Fruit fly (Drosophila melanogaster) whole organism, embryonic: ENCODE measurements around the gene Prosbeta2.

Experiments used
- Asciz ChIP-seq: fragments of 200-800 bp; sonication (Bioruptor generic); optimal IDR thresholded peaks from 2 replicates; lab custom pipeline; 2017; ENCODE audit warnings: missing biosample characterization, mild to moderate bottlenecking, missing genetic modification characterization, missing genetic modification reagents
- CG1024 ChIP-seq: fragments of 200-800 bp; sonication (Bioruptor generic); IDR thresholded peaks from 2 replicates; pipeline ENCODE4 v1.3.6; 2022; ENCODE audit warnings: missing biosample characterization, missing genetic modification characterization
- CG10979 ChIP-seq: fragments of 200-800 bp; sonication (Bioruptor generic); optimal IDR thresholded peaks from 2 replicates; lab custom pipeline; 2018; ENCODE audit warnings: missing biosample characterization, mild to moderate bottlenecking, missing genetic modification characterization, moderate library complexity
- CG11456 ChIP-seq: fragments of 200-800 bp; sonication (Bioruptor generic); IDR thresholded peaks from 3 replicates; pipeline ENCODE4 v1.3.6; 2022; ENCODE audit warnings: missing biosample characterization, missing genetic modification characterization
- CG12769 ChIP-seq: fragments of 200-800 bp; sonication (Bioruptor generic); optimal IDR thresholded peaks from 2 replicates; lab custom pipeline; 2019; ENCODE audit warnings: missing biosample characterization, mild to moderate bottlenecking, missing genetic modification characterization, moderate library complexity
- CG13296 ChIP-seq: fragments of 200-800 bp; sonication (Bioruptor generic); optimal IDR thresholded peaks from 3 replicates; lab custom pipeline; 2018; ENCODE audit warnings: missing biosample characterization, mild to moderate bottlenecking, missing genetic modification characterization
- CG16863 ChIP-seq: fragments of 200-800 bp; sonication (Bioruptor generic); optimal IDR thresholded peaks from 3 replicates; lab custom pipeline; 2016; ENCODE audit warnings: missing biosample characterization, missing genetic modification characterization
- CG17186 ChIP-seq: fragments of 200-800 bp; sonication (Bioruptor generic); optimal IDR thresholded peaks from 3 replicates; lab custom pipeline; 2017; ENCODE audit warnings: missing biosample characterization, missing genetic modification reagents, missing genetic modification characterization
- CG17328 ChIP-seq: fragments of 200-800 bp; sonication (Bioruptor generic); IDR thresholded peaks from 2 replicates; pipeline ENCODE4 v1.3.6; 2022; ENCODE audit warnings: missing biosample characterization, missing genetic modification characterization
- CG17385 ChIP-seq: fragments of 200-800 bp; sonication (Bioruptor generic); optimal IDR thresholded peaks from 3 replicates; lab custom pipeline; 2018; ENCODE audit warnings: missing biosample characterization, mild to moderate bottlenecking, missing genetic modification characterization
- CG1792 ChIP-seq: fragments of 200-800 bp; sonication (Bioruptor generic); optimal IDR thresholded peaks from 2 replicates; lab custom pipeline; 2016; ENCODE audit warnings: missing biosample characterization, missing genetic modification characterization
- CG18262 ChIP-seq: fragments of 200-800 bp; optimal IDR thresholded peaks from 3 replicates; lab custom pipeline; 2019; ENCODE audit warnings: missing biosample characterization, mild to moderate bottlenecking, missing genetic modification characterization, moderate library complexity
- CG18764 ChIP-seq: fragments of 200-800 bp; sonication (Bioruptor generic); optimal IDR thresholded peaks from 3 replicates; lab custom pipeline; 2016; ENCODE audit warnings: missing biosample characterization, missing genetic modification characterization
- CG2116 ChIP-seq: fragments of 200-800 bp; sonication (Bioruptor generic); optimal IDR thresholded peaks from 3 replicates; lab custom pipeline; 2018; ENCODE audit warnings: missing biosample characterization, mild to moderate bottlenecking, missing genetic modification characterization
- CG2678 ChIP-seq: fragments of 200-800 bp; sonication (Bioruptor generic); optimal IDR thresholded peaks from 3 replicates; lab custom pipeline; 2019; ENCODE audit warnings: missing biosample characterization, mild to moderate bottlenecking, missing genetic modification characterization, moderate library complexity
- CG31365 ChIP-seq: fragments of 200-800 bp; sonication (Bioruptor generic); optimal IDR thresholded peaks from 2 replicates; lab custom pipeline; 2018; ENCODE audit warnings: missing biosample characterization, mild to moderate bottlenecking, missing genetic modification characterization
- CG4360 ChIP-seq: fragments of 200-800 bp; sonication (Bioruptor generic); IDR thresholded peaks from 2 replicates; pipeline ENCODE4 v1.3.6; 2022; ENCODE audit warnings: missing biosample characterization, missing genetic modification characterization
- CG6175 ChIP-seq: fragments of 200-800 bp; sonication (Bioruptor generic); IDR thresholded peaks from 3 replicates; pipeline ENCODE4 v1.3.6; 2022; ENCODE audit warnings: missing biosample characterization, missing genetic modification characterization
- Dll ChIP-seq: fragments of 200-800 bp; sonication (Bioruptor generic); IDR thresholded peaks from 4 replicates; pipeline ENCODE4 v1.3.6; 2022; ENCODE audit warnings: missing biosample characterization, missing genetic modification characterization; ENCODE audit not compliant: partially characterized antibody
- E2f2 ChIP-seq: fragments of 200-800 bp; sonication (Bioruptor generic); IDR thresholded peaks from 2 replicates; pipeline ENCODE4 v1.3.6; 2022; ENCODE audit warnings: missing biosample characterization, missing genetic modification characterization
- ERR ChIP-seq: fragments of 200-800 bp; sonication (Bioruptor generic); optimal IDR thresholded peaks from 2 replicates; lab custom pipeline; 2016; ENCODE audit warnings: missing biosample characterization, missing genetic modification characterization
- Fer2 ChIP-seq: fragments of 200-800 bp; sonication (Bioruptor generic); optimal IDR thresholded peaks from 2 replicates; lab custom pipeline; 2018; ENCODE audit warnings: missing biosample characterization, mild to moderate bottlenecking, missing genetic modification characterization, moderate library complexity
- GATAe ChIP-seq: fragments of 200-800 bp; sonication (Bioruptor generic); conservative IDR thresholded peaks from 2 replicates; pipeline ENCODE4 v1.3.6; 2022; ENCODE audit warnings: missing biosample characterization, missing genetic modification characterization
- Hr78 ChIP-seq, 2 experiments: fragments of 200-800 bp in 1 of 2; fragments of >200 bp in 1 of 2; sonication (Bioruptor generic) in 1 of 2; optimal IDR thresholded peaks; 2 replicates each; lab custom pipeline; 2017 to 2019; ENCODE audit warnings: missing biosample characterization in 2 of 2, missing genetic modification characterization in 2 of 2, mild to moderate bottlenecking in 1 of 2, moderate library complexity in 1 of 2
- Jarid2 ChIP-seq: fragments of 200-800 bp; sonication (Bioruptor generic); optimal IDR thresholded peaks from 3 replicates; lab custom pipeline; 2017; ENCODE audit warnings: mild to moderate bottlenecking, missing biosample characterization, missing genetic modification reagents, missing genetic modification characterization
- MBD-R2 ChIP-seq: fragments of 200-800 bp; sonication (Bioruptor generic); IDR thresholded peaks from 2 replicates; pipeline ENCODE4 v1.3.6; 2022; ENCODE audit warnings: missing biosample characterization, missing genetic modification characterization
- Med ChIP-seq: fragments of 200-800 bp; sonication (Bioruptor generic); peaks from one replicate; lab custom pipeline; 2016; ENCODE audit warnings: missing biosample characterization, missing genetic modification characterization, mild to moderate bottlenecking, inconsistent platforms, moderate library complexity
- Spps ChIP-seq: fragments of 200-800 bp; sonication (Bioruptor generic); optimal IDR thresholded peaks from 2 replicates; lab custom pipeline; 2018; ENCODE audit warnings: missing biosample characterization, mild to moderate bottlenecking, missing genetic modification characterization
- Xrp1 ChIP-seq: fragments of 200-800 bp; sonication (Bioruptor generic); IDR thresholded peaks from 2 replicates; pipeline ENCODE4 v1.3.6; 2022; ENCODE audit warnings: missing biosample characterization, missing genetic modification characterization
- ato ChIP-seq: fragments of 200-800 bp; sonication (Bioruptor generic); IDR thresholded peaks from 2 replicates; pipeline ENCODE4 v1.3.6; 2022; ENCODE audit warnings: missing biosample characterization, missing genetic modification characterization; ENCODE audit not compliant: partially characterized antibody
- az2 ChIP-seq: fragments of 200-800 bp; sonication (Bioruptor generic); optimal IDR thresholded peaks from 3 replicates; lab custom pipeline; 2016; ENCODE audit warnings: missing biosample characterization, missing genetic modification characterization
- bbx ChIP-seq: fragments of 200-800 bp; sonication (Bioruptor generic); IDR thresholded peaks from 2 replicates; pipeline ENCODE4 v1.3.6; 2022; ENCODE audit warnings: missing biosample characterization, missing genetic modification characterization; ENCODE audit not compliant: partially characterized antibody
- br ChIP-seq: fragments of >200 bp; optimal IDR thresholded peaks from 2 replicates; lab custom pipeline; 2017
- cato ChIP-seq: fragments of 200-800 bp; sonication (Bioruptor generic); optimal IDR thresholded peaks from 2 replicates; lab custom pipeline; 2016; ENCODE audit warnings: missing biosample characterization, missing genetic modification characterization, borderline replicate concordance
- cwo ChIP-seq: fragments of 200-800 bp; sonication (Bioruptor generic); optimal IDR thresholded peaks from 3 replicates; lab custom pipeline; 2017; ENCODE audit warnings: missing biosample characterization, missing genetic modification characterization, mild to moderate bottlenecking, moderate library complexity, missing genetic modification reagents
- dmrt99B ChIP-seq: fragments of 200-800 bp; sonication (Bioruptor generic); optimal IDR thresholded peaks from 2 replicates; lab custom pipeline; 2018; ENCODE audit warnings: missing biosample characterization, mild to moderate bottlenecking, missing genetic modification characterization, moderate library complexity
- exex ChIP-seq: fragments of 200-800 bp; sonication (Bioruptor generic); optimal IDR thresholded peaks from 4 replicates; lab custom pipeline; 2018; ENCODE audit warnings: missing biosample characterization, mild to moderate bottlenecking, missing genetic modification characterization, moderate library complexity
- gce ChIP-seq: fragments of 200-800 bp; sonication (Bioruptor generic); IDR thresholded peaks from 3 replicates; pipeline ENCODE4 v1.3.6; 2022; ENCODE audit warnings: missing biosample characterization, missing genetic modification characterization
- gcm ChIP-seq: fragments of 200-800 bp; sonication (Bioruptor generic); optimal IDR thresholded peaks from 2 replicates; lab custom pipeline; 2019; ENCODE audit warnings: missing biosample characterization, mild to moderate bottlenecking, missing genetic modification characterization, moderate library complexity
- her ChIP-seq: fragments of 200-800 bp; sonication (Bioruptor generic); optimal IDR thresholded peaks from 2 replicates; lab custom pipeline; 2016; ENCODE audit warnings: missing biosample characterization, missing genetic modification characterization
- nerfin-1 ChIP-seq: fragments of 200-800 bp; sonication (Bioruptor generic); optimal IDR thresholded peaks from 3 replicates; lab custom pipeline; 2019; ENCODE audit warnings: missing biosample characterization, mild to moderate bottlenecking, missing genetic modification characterization, moderate library complexity
- org-1 ChIP-seq: fragments of 200-800 bp; sonication (Bioruptor generic); optimal IDR thresholded peaks from 2 replicates; lab custom pipeline; 2017; ENCODE audit warnings: missing biosample characterization, missing genetic modification characterization
- pb ChIP-seq: fragments of 200-800 bp; sonication (Bioruptor generic); optimal IDR thresholded peaks from 3 replicates; lab custom pipeline; 2016; ENCODE audit warnings: missing biosample characterization, missing genetic modification characterization
- row ChIP-seq: fragments of 200-800 bp; sonication (Bioruptor generic); IDR thresholded peaks from 3 replicates; pipeline ENCODE4 v1.3.6; 2022; ENCODE audit warnings: missing biosample characterization, missing genetic modification characterization
- scrt ChIP-seq: fragments of 200-800 bp; sonication (Bioruptor generic); optimal IDR thresholded peaks from 2 replicates; lab custom pipeline; 2018; ENCODE audit warnings: missing biosample characterization, mild to moderate bottlenecking, missing genetic modification characterization, moderate library complexity
- shn ChIP-seq: fragments of 200-800 bp; sonication (Bioruptor generic); optimal IDR thresholded peaks from 3 replicates; lab custom pipeline; 2016; ENCODE audit warnings: missing biosample characterization, missing genetic modification characterization
- sob ChIP-seq: fragments of 200-800 bp; sonication (Bioruptor generic); IDR thresholded peaks from 2 replicates; pipeline ENCODE4 v1.3.6; 2022; ENCODE audit warnings: missing biosample characterization, missing genetic modification characterization
- ssp ChIP-seq: fragments of 200-800 bp; sonication (Bioruptor generic); IDR thresholded peaks from 2 replicates; pipeline ENCODE4 v1.3.6; 2022; ENCODE audit warnings: missing biosample characterization, missing genetic modification characterization
- z ChIP-seq: fragments of 200-800 bp; sonication (Bioruptor generic); IDR thresholded peaks from 3 replicates; pipeline ENCODE4 v1.3.6; 2022; ENCODE audit warnings: missing biosample characterization, missing genetic modification characterization

The Prosbeta2 gene

dm6 chr3L:15013957-15014692, 14.4 kb downstream of the Prosbeta2 start, which contains the start of gene Reck (continued):
- peak; percentile 93 for TF ChIP-seq Med (GFP tag; lab: Kevin White, UChicago)
- peak; percentile 43; the same call in 1 of the 2 replicates for TF ChIP-seq CG4360 (GFP tag; lab: Robert Waterston, UW)
- peak; percentile 85 for TF ChIP-seq gce (GFP tag; lab: Robert Waterston, UW)
- TF ChIP-seq CG2678 (tag; lab: Kevin White, UChicago) = peak; percentile 87
- TF ChIP-seq CG18262 (tag; lab: Kevin White, UChicago) = peak; percentile 86
- TF ChIP-seq exex (tag; lab: Kevin White, UChicago) = peak; percentile 29
- peak; percentile 81 for TF ChIP-seq CG11456
- peak; percentile 88 for TF ChIP-seq CG17328
- peak; percentile 3 for TF ChIP-seq CG1792 (GFP tag; lab: Kevin White, UChicago)
- TF ChIP-seq CG17385 = peak; percentile 77
- no peak for TF ChIP-seq CG17186 (GFP tag; lab: Kevin White, UChicago)
- TF ChIP-seq CG16863 = peak; percentile 42
- peak; percentile 77 for TF ChIP-seq CG1024 (GFP tag; lab: Robert Waterston, UW)
- peak; percentile 82 for TF ChIP-seq CG13296 (GFP tag; lab: Kevin White, UChicago)
- TF ChIP-seq scrt (GFP tag; lab: Kevin White, UChicago) = peak; percentile 74
- peak; percentile 87 for TF ChIP-seq CG2116 (GFP tag; lab: Kevin White, UChicago)
- TF ChIP-seq nerfin-1 (tag; lab: Kevin White, UChicago) = peak; percentile 78
- no peak for TF ChIP-seq z
- peak in 1 of 2 experiments; percentile 54 for TF ChIP-seq Hr78 (GFP tag; optimal IDR thresholded peaks at IDR 0.05; lab: Kevin White, UChicago)
- no peak for TF ChIP-seq br (lab: Kevin White, UChicago)
- TF ChIP-seq az2 = peak; percentile 89
- TF ChIP-seq Spps (tag; lab: Kevin White, UChicago) = peak; percentile 88
- TF ChIP-seq org-1 (GFP tag; lab: Kevin White, UChicago) = peak; percentile 22
- TF ChIP-seq E2f2 (GFP tag; lab: Robert Waterston, UW) = peak; percentile 75
- TF ChIP-seq cato (GFP tag; lab: Kevin White, UChicago) = peak; percentile 43
- TF ChIP-seq Xrp1 (GFP tag; lab: Robert Waterston, UW) = peak; percentile 92
- no peak for TF ChIP-seq shn (GFP tag; lab: Kevin White, UChicago)
- peak; percentile 76 for TF ChIP-seq cwo (GFP tag; lab: Kevin White, UChicago)
- peak; percentile 16 for TF ChIP-seq CG12769
- peak; percentile 39; the same call in 1 of the 2 replicates for TF ChIP-seq ssp
- peak; percentile 90 for TF ChIP-seq gcm
- TF ChIP-seq CG6175 (GFP tag; lab: Robert Waterston, UW) = peak; percentile 33; the same call in 1 of the 3 replicates
- TF ChIP-seq CG10979 (tag; lab: Kevin White, UChicago) = peak; percentile 89
- TF ChIP-seq pb (GFP tag; lab: Kevin White, UChicago) = no peak
- TF ChIP-seq ato (GFP tag; lab: Robert Waterston, UW) = no peak
- no peak for TF ChIP-seq Dll (GFP tag; lab: Robert Waterston, UW)
- TF ChIP-seq MBD-R2 = no peak; the same call in 1 of the 2 replicates
- peak; percentile 98 for TF ChIP-seq CG31365
- TF ChIP-seq Jarid2 = peak; percentile 49
- TF ChIP-seq GATAe = no peak
- peak; percentile 83 for TF ChIP-seq Asciz
- TF ChIP-seq her (GFP tag; lab: Kevin White, UChicago) = no peak
- TF ChIP-seq dmrt99B (tag; lab: Kevin White, UChicago) = peak; percentile 82
- no peak for TF ChIP-seq ERR (GFP tag; lab: Kevin White, UChicago)
- peak; percentile 54 for TF ChIP-seq Fer2 (tag; lab: Kevin White, UChicago)
- peak; percentile 79 for TF ChIP-seq row (GFP tag; lab: Robert Waterston, UW)
- TF ChIP-seq bbx (GFP tag; lab: Robert Waterston, UW) = no peak; the same call in 1 of the 2 replicates
- peak; percentile 64 for TF ChIP-seq sob (GFP tag; lab: Robert Waterston, UW)
- TF ChIP-seq CG18764 (GFP tag; lab: Kevin White, UChicago) = peak; percentile 82
